Worm (Caenorhabditis elegans) whole organism, young adult: Measurements from ENCODE around the gene egl-4.

Experiments used
- ama-1 ChIP-seq, 3 experiments: fragments of 150-350 bp in 1 of 3; sonication (generic microtip) in 2 of 3; optimal IDR thresholded peaks; 2 replicates each; lab custom pipeline; 2014 to 2018; ENCODE audit warnings: missing biosample characterization in 2 of 3, missing genetic modification characterization in 2 of 3, missing genetic modification reagents in 2 of 3
- bed-2 ChIP-seq: fragments of 200-800 bp; sonication (Bioruptor generic); IDR thresholded peaks from 2 replicates; pipeline ENCODE4 v1.3.6; 2022; ENCODE audit warnings: missing genetic modification reagents, missing genetic modification characterization, missing compliant biosample characterization
- dpl-1 ChIP-seq: fragments of 150-350 bp; optimal IDR thresholded peaks from 2 replicates; lab custom pipeline; 2014; ENCODE audit warnings: missing biosample characterization, missing genetic modification reagents, missing genetic modification characterization
- efl-1 ChIP-seq: fragments of 150-350 bp; optimal IDR thresholded peaks from 2 replicates; lab custom pipeline; 2014; ENCODE audit warnings: missing biosample characterization, missing genetic modification reagents, missing genetic modification characterization
- fkh-3 ChIP-seq: sonication (generic microtip); optimal IDR thresholded peaks from 2 replicates; lab custom pipeline; 2016; ENCODE audit warnings: mild to moderate bottlenecking, missing genetic modification characterization, missing compliant biosample characterization
- gei-17 ChIP-seq: fragments of 200-800 bp; sonication (Bioruptor generic); optimal IDR thresholded peaks from 2 replicates; lab custom pipeline; 2018; ENCODE audit warnings: mild to moderate bottlenecking, missing genetic modification characterization, missing compliant biosample characterization
- hsf-1 ChIP-seq: fragments of 200-800 bp; sonication (Bioruptor generic); IDR thresholded peaks from 2 replicates; pipeline ENCODE4 v1.3.6; 2022; ENCODE audit warnings: missing genetic modification reagents, missing genetic modification characterization, missing compliant biosample characterization
- lsy-27 ChIP-seq: sonication (generic microtip); optimal IDR thresholded peaks from 2 replicates; lab custom pipeline; 2017; ENCODE audit warnings: missing genetic modification characterization, mild to moderate bottlenecking, missing compliant biosample characterization, antibody characterized with exemption, missing genotype, borderline replicate concordance; ENCODE audit not compliant: insufficient read depth
- madf-10 ChIP-seq: sonication (generic microtip); optimal IDR thresholded peaks from 2 replicates; lab custom pipeline; 2016; ENCODE audit warnings: mild to moderate bottlenecking, missing genetic modification characterization, missing compliant biosample characterization
- nfya-2 ChIP-seq: fragments of 200-800 bp; sonication (Bioruptor generic); IDR thresholded peaks from 2 replicates; pipeline ENCODE4 v1.3.6; 2022; ENCODE audit warnings: missing genetic modification reagents, missing genetic modification characterization, missing compliant biosample characterization
- sdz-38 ChIP-seq: sonication (generic microtip); optimal IDR thresholded peaks from 2 replicates; lab custom pipeline; 2016; ENCODE audit warnings: missing genotype, missing genetic modification characterization, missing compliant biosample characterization
- snpc-4 ChIP-seq, 5 experiments: fragments of 150-350 bp in 1 of 5; sonication (generic microtip) in 4 of 5; optimal IDR thresholded peaks; 2 replicates each; lab custom pipeline; 2014 to 2018; ENCODE audit warnings: missing genetic modification characterization in 5 of 5, missing biosample characterization in 3 of 5, antibody characterized with exemption in 2 of 5, mild to moderate bottlenecking in 2 of 5, missing compliant biosample characterization in 2 of 5, missing genotype in 2 of 5, moderate library complexity in 2 of 5, missing genetic modification reagents in 1 of 5
- xnd-1 ChIP-seq: sonication (generic microtip); optimal IDR thresholded peaks from 2 replicates; lab custom pipeline; 2016; ENCODE audit warnings: missing genotype, missing genetic modification reagents, missing genetic modification characterization, missing compliant biosample characterization

DNA sequence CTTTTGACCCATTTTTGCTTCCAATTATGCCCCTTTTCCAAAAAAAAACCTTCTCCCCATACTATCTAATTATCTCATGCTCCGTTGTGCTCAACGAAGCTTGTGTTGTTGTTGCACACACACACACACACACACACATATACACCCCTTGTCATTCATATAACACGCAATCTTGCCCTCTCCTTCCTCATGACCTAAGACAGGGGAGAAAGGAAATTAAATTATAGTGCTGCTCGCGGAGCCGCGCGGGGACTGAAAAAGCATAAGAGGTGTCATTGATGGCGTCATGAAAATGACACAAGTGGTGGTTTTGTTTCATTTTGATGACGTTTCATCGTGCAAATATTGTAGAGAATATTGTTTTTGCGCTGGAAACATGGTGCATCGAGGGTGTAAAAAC lies 21.1 kb upstream of the egl-4 start:
- TF ChIP-seq snpc-4 (GFP tag; optimal IDR thresholded peaks at IDR 0.05; lab: Kevin White, UChicago) (no peak), snpc-4 (tag; optimal IDR thresholded peaks at IDR 0.05; lab: Kevin White, UChicago) (no peak), ama-1 (optimal IDR thresholded peaks at IDR 0.05; lab: Kevin White, UChicago) (no peak), ama-1 (GFP tag; optimal IDR thresholded peaks at IDR 0.05; lab: Kevin White, UChicago) (no peak), fkh-3 (tag; lab: Kevin White, UChicago) (no peak), xnd-1 (tag; lab: Kevin White, UChicago) (no peak), dpl-1 (no peak), efl-1 (no peak), sdz-38 (no peak), hsf-1 (GFP tag; lab: Robert Waterston, UW) (no peak), lsy-27 (tag; lab: Kevin White, UChicago) (no peak), bed-2 (GFP tag; lab: Robert Waterston, UW) (no peak), nfya-2 (GFP tag; lab: Robert Waterston, UW) (no peak), madf-10 (tag; lab: Kevin White, UChicago) (no peak), gei-17 (no peak)
